Fruit fly (Drosophila melanogaster) whole organism, embryonic: ENCODE results near the gene Tfb5.

Source experiments
- CG10431 ChIP-seq: fragments of 200-800 bp; sonication (Bioruptor generic); optimal IDR thresholded peaks from 3 replicates; lab custom pipeline; 2018; ENCODE audit warnings: missing biosample characterization, mild to moderate bottlenecking, missing genetic modification characterization
- CG11085 ChIP-seq: fragments of 200-800 bp; sonication (Bioruptor generic); IDR thresholded peaks from 2 replicates; pipeline ENCODE4 v1.3.6; 2022; ENCODE audit warnings: missing biosample characterization, missing genetic modification characterization
- CG13424 ChIP-seq: fragments of 200-800 bp; sonication (Bioruptor generic); optimal IDR thresholded peaks from 2 replicates; lab custom pipeline; 2019; ENCODE audit warnings: missing biosample characterization, mild to moderate bottlenecking, missing genetic modification characterization, moderate library complexity
- CG13775 ChIP-seq: fragments of 200-800 bp; sonication (Bioruptor generic); optimal IDR thresholded peaks from 3 replicates; lab custom pipeline; 2017; ENCODE audit warnings: missing biosample characterization, mild to moderate bottlenecking, missing genetic modification characterization
- CG14965 ChIP-seq: fragments of 200-800 bp; sonication (Bioruptor generic); optimal IDR thresholded peaks from 2 replicates; lab custom pipeline; 2016; ENCODE audit warnings: missing biosample characterization, missing genetic modification characterization, borderline replicate concordance
- CG16813 ChIP-seq: fragments of 200-800 bp; sonication (Bioruptor generic); IDR thresholded peaks from 3 replicates; pipeline ENCODE4 v1.3.6; 2022; ENCODE audit warnings: missing biosample characterization, missing genetic modification characterization; ENCODE audit not compliant: partially characterized antibody
- CG17385 ChIP-seq: fragments of 200-800 bp; sonication (Bioruptor generic); optimal IDR thresholded peaks from 3 replicates; lab custom pipeline; 2018; ENCODE audit warnings: missing biosample characterization, mild to moderate bottlenecking, missing genetic modification characterization
- CG18599 ChIP-seq: fragments of 200-800 bp; sonication (Bioruptor generic); optimal IDR thresholded peaks from 3 replicates; lab custom pipeline; 2017; ENCODE audit warnings: missing biosample characterization, missing genetic modification characterization, mild to moderate bottlenecking, moderate library complexity, missing genetic modification reagents
- CG2116 ChIP-seq: fragments of 200-800 bp; sonication (Bioruptor generic); optimal IDR thresholded peaks from 3 replicates; lab custom pipeline; 2018; ENCODE audit warnings: missing biosample characterization, mild to moderate bottlenecking, missing genetic modification characterization
- CG2120 ChIP-seq: fragments of 200-800 bp; sonication (Bioruptor generic); optimal IDR thresholded peaks from 3 replicates; lab custom pipeline; 2016; ENCODE audit warnings: missing biosample characterization, missing genetic modification characterization
- CG30403 ChIP-seq: fragments of 200-800 bp; sonication (Bioruptor generic); optimal IDR thresholded peaks from 3 replicates; lab custom pipeline; 2016; ENCODE audit warnings: missing biosample characterization, missing genetic modification characterization
- CG7271 ChIP-seq: fragments of 200-800 bp; sonication (Bioruptor generic); optimal IDR thresholded peaks from 2 replicates; lab custom pipeline; 2018; ENCODE audit warnings: missing biosample characterization, mild to moderate bottlenecking, missing genetic modification characterization, moderate library complexity
- CG7786 ChIP-seq: fragments of 200-800 bp; sonication (Bioruptor generic); optimal IDR thresholded peaks from 2 replicates; lab custom pipeline; 2016; ENCODE audit warnings: missing biosample characterization, missing genetic modification characterization
- CG8765 ChIP-seq: fragments of 200-800 bp; sonication (Bioruptor generic); IDR thresholded peaks from 2 replicates; pipeline ENCODE4 v1.3.6; 2022; ENCODE audit warnings: missing biosample characterization, missing genetic modification characterization
- CG9609 ChIP-seq: fragments of 200-800 bp; sonication (Bioruptor generic); optimal IDR thresholded peaks from 3 replicates; lab custom pipeline; 2016; ENCODE audit warnings: missing biosample characterization, missing genetic modification characterization
- CkIIα-i1 ChIP-seq: fragments of 200-800 bp; sonication (Bioruptor generic); IDR thresholded peaks from 2 replicates; pipeline ENCODE4 v1.3.6; 2022; ENCODE audit warnings: missing biosample characterization, missing genetic modification characterization
- Eip74EF ChIP-seq, 2 experiments: fragments of 200-800 bp in 1 of 2; fragments of >200 bp in 1 of 2; sonication (Bioruptor generic) in 1 of 2; optimal IDR thresholded peaks; 2 replicates each; lab custom pipeline; 2017 to 2019; ENCODE audit warnings: missing biosample characterization in 2 of 2, missing genetic modification characterization in 2 of 2, mild to moderate bottlenecking in 1 of 2, moderate library complexity in 1 of 2
- H2.0 ChIP-seq: fragments of 200-800 bp; sonication (Bioruptor generic); IDR thresholded peaks from 2 replicates; pipeline ENCODE4 v1.3.6; 2022; ENCODE audit warnings: missing biosample characterization, missing genetic modification characterization
- HLH54F ChIP-seq: fragments of 200-800 bp; sonication (Bioruptor generic); optimal IDR thresholded peaks from 3 replicates; lab custom pipeline; 2016; ENCODE audit warnings: missing biosample characterization, missing genetic modification characterization
- Hr78 ChIP-seq, 2 experiments: fragments of 200-800 bp in 1 of 2; fragments of >200 bp in 1 of 2; sonication (Bioruptor generic) in 1 of 2; optimal IDR thresholded peaks; 2 replicates each; lab custom pipeline; 2017 to 2019; ENCODE audit warnings: missing biosample characterization in 2 of 2, missing genetic modification characterization in 2 of 2, mild to moderate bottlenecking in 1 of 2, moderate library complexity in 1 of 2
- Max ChIP-seq: fragments of 200-800 bp; sonication (Bioruptor generic); optimal IDR thresholded peaks from 2 replicates; lab custom pipeline; 2016; ENCODE audit warnings: missing biosample characterization, mild to moderate bottlenecking, missing genetic modification characterization
- NC2α ChIP-seq: fragments of 200-800 bp; sonication (Bioruptor generic); optimal IDR thresholded peaks from 2 replicates; lab custom pipeline; 2016; ENCODE audit warnings: missing biosample characterization, missing genetic modification characterization
- Nf-YB ChIP-seq: fragments of 200-800 bp; sonication (Bioruptor generic); optimal IDR thresholded peaks from 3 replicates; lab custom pipeline; 2019; ENCODE audit warnings: missing biosample characterization, mild to moderate bottlenecking, missing genetic modification characterization, moderate library complexity
- Opbp ChIP-seq: fragments of 200-800 bp; sonication (Bioruptor generic); IDR thresholded peaks from 3 replicates; pipeline ENCODE4 v1.3.6; 2022; ENCODE audit warnings: missing biosample characterization, missing genetic modification characterization; ENCODE audit not compliant: partially characterized antibody
- Side ChIP-seq: fragments of 200-800 bp; sonication (Bioruptor generic); optimal IDR thresholded peaks from 2 replicates; lab custom pipeline; 2016; ENCODE audit warnings: missing biosample characterization, missing genetic modification characterization
- Sry-β ChIP-seq: fragments of 200-800 bp; sonication (Bioruptor generic); optimal IDR thresholded peaks from 2 replicates; lab custom pipeline; 2018; ENCODE audit warnings: missing biosample characterization, mild to moderate bottlenecking, missing genetic modification characterization, moderate library complexity
- ap ChIP-seq: fragments of 200-800 bp; sonication (Bioruptor generic); IDR thresholded peaks from 2 replicates; pipeline ENCODE4 v1.3.6; 2022; ENCODE audit warnings: missing biosample characterization, missing genetic modification characterization
- bowl ChIP-seq: fragments of 200-800 bp; sonication (Bioruptor generic); IDR thresholded peaks from 2 replicates; pipeline ENCODE4 v1.3.6; 2022; ENCODE audit warnings: missing biosample characterization, missing genetic modification characterization
- br ChIP-seq: fragments of >200 bp; optimal IDR thresholded peaks from 2 replicates; lab custom pipeline; 2017
- cas ChIP-seq: fragments of 200-800 bp; sonication (Bioruptor generic); IDR thresholded peaks from 2 replicates; pipeline ENCODE4 v1.3.6; 2022; ENCODE audit warnings: missing biosample characterization, missing genetic modification characterization
- disco-r ChIP-seq: fragments of 200-800 bp; sonication (Bioruptor generic); optimal IDR thresholded peaks from 2 replicates; lab custom pipeline; 2016; ENCODE audit warnings: missing biosample characterization, missing genetic modification characterization
- esg ChIP-seq: fragments of 200-800 bp; sonication (Bioruptor generic); conservative IDR thresholded peaks from 2 replicates; pipeline ENCODE4 v1.3.6; 2022; ENCODE audit warnings: missing biosample characterization, missing genetic modification characterization
- fd3F ChIP-seq: fragments of 200-800 bp; sonication (Bioruptor generic); optimal IDR thresholded peaks from 2 replicates; lab custom pipeline; 2018; ENCODE audit warnings: missing biosample characterization, mild to moderate bottlenecking, missing genetic modification characterization, moderate library complexity
- grn ChIP-seq: fragments of 200-800 bp; sonication (Bioruptor generic); optimal IDR thresholded peaks from 3 replicates; lab custom pipeline; 2017; ENCODE audit warnings: missing biosample characterization, missing genetic modification characterization
- kni ChIP-seq: fragments of 200-800 bp; sonication (Bioruptor generic); optimal IDR thresholded peaks from 3 replicates; lab custom pipeline; 2017; ENCODE audit warnings: mild to moderate bottlenecking, missing biosample characterization, missing genetic modification reagents, missing genetic modification characterization
- lola ChIP-seq, 3 experiments: fragments of >200 bp in 2 of 3; fragments of 200-800 bp in 1 of 3; sonication (Bioruptor generic) in 1 of 3; optimal IDR thresholded peaks; 2 replicates each; lab custom pipeline; 2017 to 2019; ENCODE audit warnings: missing biosample characterization in 3 of 3, missing genetic modification characterization in 3 of 3, mild to moderate bottlenecking in 1 of 3, moderate library complexity in 1 of 3
- lov ChIP-seq, 2 experiments: fragments of 200-800 bp in 1 of 2; fragments of >200 bp in 1 of 2; sonication (Bioruptor generic) in 1 of 2; IDR thresholded peaks in 1 of 2; optimal IDR thresholded peaks in 1 of 2; 2 replicates in 1 of 2; 3 replicates in 1 of 2; pipeline versions ENCODE4 v1.3.6 to Lab custom; 2017 to 2022; ENCODE audit warnings: missing biosample characterization in 1 of 2, missing genetic modification characterization in 1 of 2
- onecut ChIP-seq: fragments of 200-800 bp; sonication (Bioruptor generic); IDR thresholded peaks from 2 replicates; pipeline ENCODE4 v1.3.6; 2022; ENCODE audit warnings: missing biosample characterization, missing genetic modification characterization
- pho ChIP-seq: fragments of 200-800 bp; sonication (Bioruptor generic); optimal IDR thresholded peaks from 2 replicates; lab custom pipeline; 2016; ENCODE audit warnings: missing biosample characterization, missing genetic modification characterization
- repo ChIP-seq: fragments of 200-800 bp; sonication (Bioruptor generic); optimal IDR thresholded peaks from 2 replicates; lab custom pipeline; 2016; ENCODE audit warnings: missing biosample characterization, missing genetic modification characterization
- sob ChIP-seq: fragments of 200-800 bp; sonication (Bioruptor generic); IDR thresholded peaks from 2 replicates; pipeline ENCODE4 v1.3.6; 2022; ENCODE audit warnings: missing biosample characterization, missing genetic modification characterization
- stc ChIP-seq: fragments of 200-800 bp; sonication (Bioruptor generic); IDR thresholded peaks from 2 replicates; pipeline ENCODE4 v1.3.6; 2022; ENCODE audit warnings: missing biosample characterization, missing genetic modification characterization
- tap ChIP-seq: fragments of 200-800 bp; optimal IDR thresholded peaks from 3 replicates; lab custom pipeline; 2019; ENCODE audit warnings: missing biosample characterization, mild to moderate bottlenecking, missing genetic modification characterization, moderate library complexity
- tll ChIP-seq, 2 experiments: fragments of 200-800 bp in 1 of 2; fragments of >200 bp in 1 of 2; sonication (Bioruptor generic) in 1 of 2; optimal IDR thresholded peaks; 2 replicates each; lab custom pipeline; 2017 to 2019; ENCODE audit warnings: missing biosample characterization in 2 of 2, missing genetic modification characterization in 2 of 2, mild to moderate bottlenecking in 1 of 2, moderate library complexity in 1 of 2
- toy ChIP-seq: fragments of 200-800 bp; sonication (Bioruptor generic); IDR thresholded peaks from 2 replicates; pipeline ENCODE4 v1.3.6; 2022; ENCODE audit warnings: missing biosample characterization, missing genetic modification characterization
- vvl ChIP-seq: fragments of 200-800 bp; sonication (Bioruptor generic); IDR thresholded peaks from 2 replicates; pipeline ENCODE4 v1.3.6; 2022; ENCODE audit warnings: missing biosample characterization, missing genetic modification characterization
- zen ChIP-seq: fragments of 200-800 bp; sonication (Bioruptor generic); optimal IDR thresholded peaks from 3 replicates; lab custom pipeline; 2018; ENCODE audit warnings: missing biosample characterization, mild to moderate bottlenecking, missing genetic modification characterization, moderate library complexity

The Tfb5 gene

dm6 chr2L:4981278-4981966 lies 29.2 kb downstream of the Tfb5 start, which contains the start of the genes CG8892 and CG34126 (continued):
- TF ChIP-seq CG9609 (GFP tag; lab: Kevin White, UChicago) (peak; percentile 97), vvl (GFP tag; lab: Robert Waterston, UW) (peak; percentile 96), repo (peak; percentile 91), Side (GFP tag; lab: Kevin White, UChicago) (peak; percentile 93), kni (GFP tag; lab: Kevin White, UChicago) (peak; percentile 98), CG18599 (peak; percentile 98), CG11085 (peak; percentile 94), fd3F (GFP tag; lab: Kevin White, UChicago) (peak; percentile 95), CG14965 (GFP tag; lab: Kevin White, UChicago) (peak; percentile 61), Opbp (0 out of 3 replicates have a peak, but pooled peaks have one; percentile 28), HLH54F (GFP tag; lab: Kevin White, UChicago) (peak; percentile 98), onecut (GFP tag; lab: Robert Waterston, UW) (peak; percentile 87), sob (GFP tag; lab: Robert Waterston, UW) (peak; percentile 98), CG30403 (GFP tag; lab: Kevin White, UChicago) (peak; percentile 100), CG17385 (GFP tag; lab: Kevin White, UChicago) (peak; percentile 93), Nf-YB (GFP tag; lab: Kevin White, UChicago) (peak; percentile 81), lov (optimal IDR thresholded peaks at IDR 0.05; lab: Kevin White, UChicago) (no peak), lov (GFP tag; IDR thresholded peaks at IDR 0.05; lab: Robert Waterston, UW) (peak; percentile 72; the same call in 2 of the 3 replicates), grn (GFP tag; lab: Kevin White, UChicago) (peak; percentile 86), NC2α (GFP tag; lab: Kevin White, UChicago) (peak; percentile 80), Sry-β (GFP tag; lab: Kevin White, UChicago) (peak; percentile 81), ap (GFP tag; lab: Robert Waterston, UW) (peak; percentile 85), CG8765 (peak; percentile 94), Hr78 (GFP tag; optimal IDR thresholded peaks at IDR 0.05; lab: Kevin White, UChicago) (peak in 1 of 2 experiments; percentile 75), CG2116 (peak; percentile 87), CG7786 (peak; percentile 96), cas (peak; percentile 90), br (no peak), toy (GFP tag; lab: Robert Waterston, UW) (peak; percentile 93), bowl (GFP tag; lab: Robert Waterston, UW) (peak; percentile 74), lola (GFP tag; optimal IDR thresholded peaks at IDR 0.05; lab: Kevin White, UChicago) (peak in 1 of 3 experiments; percentile 98), CG13775 (GFP tag; lab: Kevin White, UChicago) (peak; percentile 99), CkIIα-i1 (GFP tag; lab: Robert Waterston, UW) (peak; percentile 83; the same call in 1 of the 2 replicates), tap (tag; lab: Kevin White, UChicago) (peak; percentile 89), CG16813 (peak; percentile 36; the same call in 2 of the 3 replicates), pho (GFP tag; lab: Kevin White, UChicago) (peak; percentile 97), esg (peak; percentile 97), tll (GFP tag; optimal IDR thresholded peaks at IDR 0.05; lab: Kevin White, UChicago) (peak; percentile 67 to 95), Max (peak; percentile 99), CG10431 (GFP tag; lab: Kevin White, UChicago) (peak; percentile 84), CG13424 (peak; percentile 98), H2.0 (peak; percentile 92), stc (peak; percentile 88), CG7271 (tag; lab: Kevin White, UChicago) (peak; percentile 85), CG2120 (peak; percentile 99), zen (tag; lab: Kevin White, UChicago) (peak; percentile 96), disco-r (GFP tag; lab: Kevin White, UChicago) (peak; percentile 83), Eip74EF (GFP tag; optimal IDR thresholded peaks at IDR 0.05; lab: Kevin White, UChicago) (peak in 1 of 2 experiments; percentile 85)
